Worm (Caenorhabditis elegans) whole organism, L4 larva: ENCODE results near the gene arrd-8.

ENCODE experiments used
- F10B5.3 ChIP-seq: sonication (generic microtip); optimal IDR thresholded peaks from 2 replicates; lab custom pipeline; 2016; ENCODE audit warnings: mild to moderate bottlenecking, missing genetic modification characterization, missing compliant biosample characterization
- R02D3.7 ChIP-seq: fragments of 150-350 bp; sonication (generic microtip); optimal IDR thresholded peaks from 3 replicates; lab custom pipeline; 2014; ENCODE audit warnings: missing biosample characterization, missing genetic modification characterization
- T26A8.4 ChIP-seq: fragments of 200-800 bp; sonication (Bioruptor generic); IDR thresholded peaks from 2 replicates; pipeline ENCODE4 v1.3.6; 2022; ENCODE audit warnings: missing genetic modification characterization, missing compliant biosample characterization
- aha-1 ChIP-seq: fragments of 150-350 bp; peaks from one replicate; lab custom pipeline; 2014; ENCODE audit warnings: missing biosample characterization, missing genetic modification characterization
- ceh-32 ChIP-seq: sonication (generic microtip); optimal IDR thresholded peaks from 2 replicates; lab custom pipeline; 2016; ENCODE audit warnings: mild to moderate bottlenecking, missing genetic modification characterization, missing compliant biosample characterization; ENCODE audit not compliant: poor library complexity
- ceh-82 ChIP-seq: sonication (generic microtip); optimal IDR thresholded peaks from 2 replicates; lab custom pipeline; 2017; ENCODE audit warnings: missing biosample characterization, missing genetic modification characterization
- cey-2 ChIP-seq: sonication (generic microtip); optimal IDR thresholded peaks from 3 replicates; lab custom pipeline; 2017; ENCODE audit warnings: missing genetic modification characterization, mild to moderate bottlenecking, missing compliant biosample characterization, antibody characterized with exemption, borderline replicate concordance; ENCODE audit not compliant: insufficient read depth
- daf-12 ChIP-seq: fragments of 150-350 bp; optimal IDR thresholded peaks from 2 replicates; lab custom pipeline; 2014; ENCODE audit warnings: missing biosample characterization, missing genetic modification reagents, missing genetic modification characterization
- daf-16 ChIP-seq, 3 experiments: sonication (generic microtip); optimal IDR thresholded peaks; 2 replicates each; lab custom pipeline; 2016 to 2017; ENCODE audit warnings: missing genetic modification characterization in 3 of 3, missing genetic modification reagents in 3 of 3, mild to moderate bottlenecking in 2 of 3, missing compliant biosample characterization in 2 of 3, missing biosample characterization in 1 of 3, moderate library complexity in 1 of 3
- daf-19 ChIP-seq: fragments of 200-800 bp; sonication (Bioruptor generic); conservative IDR thresholded peaks from 2 replicates; pipeline ENCODE4 v1.3.6; 2022; ENCODE audit warnings: missing genetic modification characterization, missing compliant biosample characterization
- dmd-6 ChIP-seq: fragments of 200-800 bp; sonication (Bioruptor generic); IDR thresholded peaks from 2 replicates; pipeline ENCODE4 v1.3.6; 2022; ENCODE audit warnings: missing genetic modification reagents, missing genetic modification characterization, missing compliant biosample characterization
- dve-1 ChIP-seq: sonication (generic microtip); optimal IDR thresholded peaks from 2 replicates; lab custom pipeline; 2017; ENCODE audit warnings: antibody characterized with exemption, mild to moderate bottlenecking, missing genetic modification characterization, missing compliant biosample characterization; ENCODE audit not compliant: insufficient read depth
- fos-1 ChIP-seq: fragments of 150-350 bp; optimal IDR thresholded peaks from 2 replicates; lab custom pipeline; 2014; ENCODE audit warnings: missing biosample characterization, missing genetic modification characterization
- gei-8 ChIP-seq: fragments of 200-800 bp; sonication (Bioruptor generic); optimal IDR thresholded peaks from 2 replicates; lab custom pipeline; 2018; ENCODE audit warnings: mild to moderate bottlenecking, missing genetic modification characterization, missing compliant biosample characterization
- hif-1 ChIP-seq, 2 experiments: sonication (generic microtip); optimal IDR thresholded peaks; 2 replicates each; lab custom pipeline; 2016 to 2017; ENCODE audit warnings: missing compliant biosample characterization in 2 of 2, missing genetic modification characterization in 2 of 2, missing genetic modification reagents in 2 of 2, missing genotype in 2 of 2, mild to moderate bottlenecking in 1 of 2
- hlh-11 ChIP-seq: fragments of 200-800 bp; sonication (Bioruptor generic); optimal IDR thresholded peaks from 2 replicates; lab custom pipeline; 2018; ENCODE audit warnings: mild to moderate bottlenecking, missing genetic modification characterization, missing compliant biosample characterization
- hlh-30 ChIP-seq: sonication (generic microtip); optimal IDR thresholded peaks from 2 replicates; lab custom pipeline; 2017; ENCODE audit warnings: antibody characterized with exemption, mild to moderate bottlenecking, missing genetic modification characterization, missing compliant biosample characterization; ENCODE audit not compliant: insufficient read depth
- lin-15B ChIP-seq: fragments of 150-350 bp; sonication (generic microtip); optimal IDR thresholded peaks from 3 replicates; lab custom pipeline; 2014; ENCODE audit warnings: missing biosample characterization, missing genetic modification characterization
- lin-38 ChIP-seq: fragments of 200-800 bp; sonication (Bioruptor generic); IDR thresholded peaks from 2 replicates; pipeline ENCODE4 v1.3.6; 2022; ENCODE audit warnings: missing genetic modification reagents, missing genetic modification characterization, missing compliant biosample characterization
- lsy-2 ChIP-seq, 2 experiments: fragments of 150-350 bp in 1 of 2; sonication (generic microtip) in 1 of 2; optimal IDR thresholded peaks; 2 replicates each; lab custom pipeline; 2014 to 2017; ENCODE audit warnings: missing biosample characterization in 2 of 2, missing genetic modification characterization in 2 of 2
- madf-5 ChIP-seq, 2 experiments: fragments of 200-800 bp; sonication (Bioruptor generic); IDR thresholded peaks; 2 replicates each; pipeline ENCODE4 v1.3.6; 2022; ENCODE audit warnings: missing compliant biosample characterization in 2 of 2, missing genetic modification characterization in 2 of 2
- mdl-1 ChIP-seq, 2 experiments: fragments of 150-350 bp in 1 of 2; sonication (generic microtip) in 1 of 2; optimal IDR thresholded peaks; 2 replicates each; lab custom pipeline; 2014 to 2017; ENCODE audit warnings: missing biosample characterization in 2 of 2, missing genetic modification characterization in 2 of 2
- mdt-29 ChIP-seq: fragments of 200-800 bp; sonication (Bioruptor generic); IDR thresholded peaks from 2 replicates; pipeline ENCODE4 v1.3.6; 2022; ENCODE audit warnings: missing genetic modification reagents, missing genetic modification characterization, missing compliant biosample characterization
- mep-1 ChIP-seq: fragments of 150-350 bp; sonication (generic microtip); optimal IDR thresholded peaks from 3 replicates; lab custom pipeline; 2014; ENCODE audit warnings: missing biosample characterization, missing genetic modification characterization
- nhr-10 ChIP-seq: fragments of 150-350 bp; optimal IDR thresholded peaks from 2 replicates; lab custom pipeline; 2014; ENCODE audit warnings: missing biosample characterization, missing genetic modification characterization
- nhr-237 ChIP-seq: sonication (generic microtip); optimal IDR thresholded peaks from 2 replicates; lab custom pipeline; 2017; ENCODE audit warnings: missing biosample characterization, missing genetic modification characterization
- nhr-28 ChIP-seq: fragments of 150-350 bp; optimal IDR thresholded peaks from 2 replicates; lab custom pipeline; 2014; ENCODE audit warnings: missing biosample characterization, missing genetic modification characterization
- nhr-48 ChIP-seq: sonication (generic microtip); optimal IDR thresholded peaks from 2 replicates; lab custom pipeline; 2016; ENCODE audit warnings: mild to moderate bottlenecking, missing genetic modification characterization, missing compliant biosample characterization
- nhr-6 ChIP-seq: fragments of 150-350 bp; optimal IDR thresholded peaks from 2 replicates; lab custom pipeline; 2014; ENCODE audit warnings: missing biosample characterization, missing genetic modification characterization
- nhr-76 ChIP-seq: fragments of 150-350 bp; optimal IDR thresholded peaks from 2 replicates; lab custom pipeline; 2014; ENCODE audit warnings: missing biosample characterization, missing genetic modification characterization
- nhr-77 ChIP-seq: fragments of 150-350 bp; optimal IDR thresholded peaks from 2 replicates; lab custom pipeline; 2014; ENCODE audit warnings: missing biosample characterization, missing genetic modification characterization
- pha-4 ChIP-seq, 2 experiments: fragments of 150-350 bp in 1 of 2; fragments of 200-800 bp in 1 of 2; sonication (Bioruptor generic) in 1 of 2; IDR thresholded peaks in 1 of 2; optimal IDR thresholded peaks in 1 of 2; 2 replicates each; pipeline versions ENCODE4 v1.3.6 to Lab custom; 2014 to 2022; ENCODE audit warnings: missing genetic modification characterization in 2 of 2, missing genetic modification reagents in 2 of 2, missing biosample characterization in 1 of 2, missing compliant biosample characterization in 1 of 2
- php-3 ChIP-seq: fragments of 200-800 bp; sonication (Bioruptor generic); IDR thresholded peaks from 2 replicates; pipeline ENCODE4 v1.3.6; 2022; ENCODE audit warnings: missing genetic modification reagents, missing genetic modification characterization, missing compliant biosample characterization
- pqm-1 ChIP-seq: sonication (generic microtip); optimal IDR thresholded peaks from 2 replicates; lab custom pipeline; 2017; ENCODE audit warnings: missing biosample characterization, missing genetic modification characterization
- rbr-2 ChIP-seq: sonication (generic microtip); optimal IDR thresholded peaks from 2 replicates; lab custom pipeline; 2016; ENCODE audit warnings: missing genotype, missing genetic modification characterization, missing compliant biosample characterization
- set-16 ChIP-seq: fragments of 200-800 bp; sonication (Bioruptor generic); IDR thresholded peaks from 2 replicates; pipeline ENCODE4 v1.3.6; 2022; ENCODE audit warnings: missing genetic modification reagents, missing genetic modification characterization, missing compliant biosample characterization
- snpc-4 ChIP-seq: fragments of 150-350 bp; optimal IDR thresholded peaks from 2 replicates; lab custom pipeline; 2014; ENCODE audit warnings: missing biosample characterization, missing genetic modification characterization
- unc-62 ChIP-seq, 3 experiments: fragments of 150-350 bp in 1 of 3; sonication (generic microtip); optimal IDR thresholded peaks in 2 of 3; peaks in 1 of 3; 1 replicate in 1 of 3; 2 replicates in 2 of 3; lab custom pipeline; 2014 to 2017; ENCODE audit warnings: missing biosample characterization in 3 of 3, missing genetic modification characterization in 3 of 3, missing genetic modification reagents in 3 of 3, missing genotype in 1 of 3

Gene arrd-8

ce11 chrII:12064680-12065135, at the start of gene arrd-8:
arrd-8 (plus strand) TSS chrII:12065085.
- TF ChIP-seq nhr-77 (tag; lab: Kevin White, UChicago): peak; percentile 20
- no peak for TF ChIP-seq daf-12 (tag; lab: Kevin White, UChicago)
- peak; percentile 58 for TF ChIP-seq dmd-6 (GFP tag; lab: Robert Waterston, UW)
- peak in 1 of 2 experiments; percentile 7 for TF ChIP-seq hif-1 (tag; optimal IDR thresholded peaks at IDR 0.05; lab: Kevin White, UChicago)
- TF ChIP-seq mdl-1 (tag; optimal IDR thresholded peaks at IDR 0.05; lab: Kevin White, UChicago): peak in 1 of 2 experiments; percentile 48
- no peak for TF ChIP-seq fos-1 (tag; lab: Kevin White, UChicago)
- TF ChIP-seq pqm-1: peak; percentile 35
- TF ChIP-seq nhr-48 (tag; lab: Kevin White, UChicago): peak; percentile 18
- peak; percentile 17 for TF ChIP-seq hlh-11 (tag; lab: Kevin White, UChicago)
- no peak for TF ChIP-seq daf-19 (GFP tag; lab: Robert Waterston, UW)
- TF ChIP-seq madf-5 (GFP tag; IDR thresholded peaks at IDR 0.05; lab: Robert Waterston, UW): no peak
- no peak for TF ChIP-seq nhr-237
- TF ChIP-seq daf-16 (GFP tag; optimal IDR thresholded peaks at IDR 0.05; lab: Kevin White, UChicago): no peak
- peak; percentile 85 for TF ChIP-seq daf-16 (tag; optimal IDR thresholded peaks at IDR 0.05; lab: Kevin White, UChicago)
- peak in 1 of 2 experiments; percentile 10 for TF ChIP-seq lsy-2 (tag; optimal IDR thresholded peaks at IDR 0.05; lab: Kevin White, UChicago)
- TF ChIP-seq dve-1 (tag; lab: Kevin White, UChicago): peak; percentile 18
- TF ChIP-seq mdt-29 (GFP tag; lab: Robert Waterston, UW): no peak
- no peak for TF ChIP-seq lin-15B (tag; lab: Kevin White, UChicago)
- TF ChIP-seq unc-62 (GFP tag; optimal IDR thresholded peaks at IDR 0.05 in 1 of 2; lab: Kevin White, UChicago): no peak
- TF ChIP-seq unc-62 (tag; optimal IDR thresholded peaks at IDR 0.05; lab: Kevin White, UChicago): no peak
- TF ChIP-seq cey-2 (tag; lab: Kevin White, UChicago): no peak
- no peak for TF ChIP-seq nhr-10 (tag; lab: Kevin White, UChicago)

DNA sequence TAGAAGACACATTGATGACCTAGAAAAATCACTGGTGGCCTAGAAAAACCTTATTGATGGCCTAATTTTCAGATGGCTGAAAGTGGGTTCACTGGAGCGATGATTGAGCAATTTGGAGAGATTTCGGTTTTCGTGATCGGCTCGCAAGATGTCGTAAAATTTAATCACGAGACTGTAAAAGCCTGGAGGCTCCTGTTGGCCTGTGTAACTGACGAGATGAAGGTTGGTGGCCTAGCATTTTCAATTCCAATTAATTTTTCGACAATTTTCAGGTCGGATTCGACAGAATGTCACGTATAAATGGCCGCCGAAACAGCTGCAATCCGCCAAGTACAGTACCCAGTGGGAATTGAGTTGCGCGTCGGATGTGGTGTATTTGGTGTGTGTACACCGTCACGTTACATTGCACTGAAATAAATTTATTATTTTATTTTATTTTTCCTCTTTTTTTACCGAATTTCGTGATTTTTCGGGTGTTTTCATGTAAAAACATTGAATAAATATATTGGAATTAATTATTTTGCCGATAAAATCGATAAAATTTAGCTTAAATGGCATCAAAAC, 41.5 kb upstream of the arrd-8 start, which contains the start of gene Y17G7B.12:
Gene Y17G7B.12 (plus strand): TSS at position 547 of the 564 bp plus-strand sequence.
- TF ChIP-seq aha-1 (tag; lab: Kevin White, UChicago) (peak; percentile 18), lin-38 (GFP tag; lab: Robert Waterston, UW) (peak; percentile 46), nhr-77 (tag; lab: Kevin White, UChicago) (no peak), snpc-4 (no peak), gei-8 (GFP tag; lab: Kevin White, UChicago) (no peak), nhr-48 (tag; lab: Kevin White, UChicago) (no peak), set-16 (no peak), T26A8.4 (GFP tag; lab: Robert Waterston, UW) (no peak), fos-1 (tag; lab: Kevin White, UChicago) (no peak), lsy-2 (tag; optimal IDR thresholded peaks at IDR 0.05; lab: Kevin White, UChicago) (peak in 1 of 2 experiments; percentile 77)

DNA sequence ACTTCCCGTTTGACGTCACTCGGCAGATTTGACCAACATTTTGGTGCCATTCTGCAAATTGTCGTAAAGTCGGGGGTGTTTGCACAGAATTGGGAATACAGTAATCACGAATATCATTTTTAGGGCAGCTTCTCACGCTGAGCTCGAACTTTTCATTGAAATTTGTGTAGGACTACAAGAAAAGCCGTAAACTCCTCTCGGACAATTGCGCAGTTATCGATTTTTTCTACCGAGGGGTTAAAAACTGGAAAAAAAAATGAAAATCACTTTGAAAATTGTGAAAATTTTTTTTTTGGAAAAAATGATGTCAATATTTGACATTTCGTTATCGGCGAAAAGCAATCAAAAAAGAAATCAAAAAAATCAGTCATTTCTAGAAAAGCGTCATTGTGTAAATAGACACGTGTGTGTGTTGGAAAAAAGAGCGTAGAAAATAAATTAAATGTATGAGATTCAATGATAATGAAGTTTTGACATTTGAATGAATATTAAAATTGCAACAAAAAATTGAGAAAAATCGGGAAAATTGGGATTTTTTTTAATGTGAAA, 37.1 kb upstream of the arrd-8 start, which contains the start of gene Y17G7B.8:
Gene Y17G7B.8 (minus strand): TSS at position 51 of the 549 bp plus-strand sequence.
- peak in 1 of 2 experiments; percentile 55 for TF ChIP-seq mdl-1 (tag; optimal IDR thresholded peaks at IDR 0.05; lab: Kevin White, UChicago)
- TF ChIP-seq dve-1 (tag; lab: Kevin White, UChicago): peak; percentile 80
- peak; percentile 75; the same call in 1 of the 2 replicates for TF ChIP-seq dmd-6 (GFP tag; lab: Robert Waterston, UW)
- TF ChIP-seq gei-8 (GFP tag; lab: Kevin White, UChicago): no peak
- TF ChIP-seq nhr-6: peak; percentile 92
- peak; percentile 69 for TF ChIP-seq aha-1 (tag; lab: Kevin White, UChicago)
- TF ChIP-seq daf-16 (GFP tag; optimal IDR thresholded peaks at IDR 0.05; lab: Kevin White, UChicago): no peak
- TF ChIP-seq daf-16 (tag; optimal IDR thresholded peaks at IDR 0.05; lab: Kevin White, UChicago): peak; percentile 87
- TF ChIP-seq ceh-82 (tag; lab: Kevin White, UChicago): no peak
- TF ChIP-seq rbr-2: no peak
- no peak for TF ChIP-seq ceh-32 (tag; lab: Kevin White, UChicago)
- peak in 1 of 2 experiments; percentile 1 for TF ChIP-seq unc-62 (GFP tag; optimal IDR thresholded peaks at IDR 0.05 in 1 of 2; lab: Kevin White, UChicago)
- no peak for TF ChIP-seq unc-62 (tag; optimal IDR thresholded peaks at IDR 0.05; lab: Kevin White, UChicago)
- TF ChIP-seq hlh-30: peak; percentile 42
- TF ChIP-seq pqm-1: peak; percentile 64
- TF ChIP-seq F10B5.3: no peak
- peak; percentile 8 for TF ChIP-seq mep-1
- no peak for TF ChIP-seq nhr-76 (tag; lab: Kevin White, UChicago)
- peak; percentile 91 for TF ChIP-seq php-3 (GFP tag; lab: Robert Waterston, UW)
- TF ChIP-seq hif-1 (tag; optimal IDR thresholded peaks at IDR 0.05; lab: Kevin White, UChicago): peak in 1 of 2 experiments; percentile 21
- TF ChIP-seq nhr-28 (tag; lab: Kevin White, UChicago): peak; percentile 61
- no peak for TF ChIP-seq pha-4 (GFP tag; IDR thresholded peaks at IDR 0.05; lab: Robert Waterston, UW)
- TF ChIP-seq pha-4 (tag; optimal IDR thresholded peaks at IDR 0.05; lab: Kevin White, UChicago): peak; percentile 74
- TF ChIP-seq R02D3.7 (tag; lab: Kevin White, UChicago): no peak
